Fruit fly (Drosophila melanogaster) whole organism, adult: ENCODE results near the gene Trax.

ENCODE experiments used
- CG11617 ChIP-seq: fragments of 200-800 bp; sonication (Bioruptor generic); optimal IDR thresholded peaks from 2 replicates; lab custom pipeline; 2017; ENCODE audit warnings: mild to moderate bottlenecking, missing biosample characterization, missing genetic modification reagents, missing genetic modification characterization
- CG12768 ChIP-seq: fragments of 200-800 bp; sonication (Bioruptor generic); optimal IDR thresholded peaks from 2 replicates; lab custom pipeline; 2017; ENCODE audit warnings: missing biosample characterization, missing genetic modification characterization, mild to moderate bottlenecking, moderate library complexity, missing genetic modification reagents
- CG14711 ChIP-seq: fragments of 200-800 bp; sonication (Bioruptor generic); optimal IDR thresholded peaks from 2 replicates; lab custom pipeline; 2018; ENCODE audit warnings: missing biosample characterization, mild to moderate bottlenecking, missing genetic modification characterization, moderate library complexity
- CG1620 ChIP-seq: fragments of 200-800 bp; sonication (Bioruptor generic); optimal IDR thresholded peaks from 2 replicates; lab custom pipeline; 2016; ENCODE audit warnings: missing biosample characterization, missing genetic modification characterization
- CG33017 ChIP-seq: fragments of 200-800 bp; sonication (Bioruptor generic); optimal IDR thresholded peaks from 2 replicates; lab custom pipeline; 2018; ENCODE audit warnings: missing biosample characterization, mild to moderate bottlenecking, missing genetic modification characterization, moderate library complexity
- CG5204 ChIP-seq: fragments of 200-800 bp; sonication (Bioruptor generic); optimal IDR thresholded peaks from 2 replicates; lab custom pipeline; 2016; ENCODE audit warnings: missing biosample characterization, missing genetic modification characterization
- CG7045 ChIP-seq: fragments of 200-800 bp; sonication (Bioruptor generic); optimal IDR thresholded peaks from 2 replicates; lab custom pipeline; 2017; ENCODE audit warnings: missing biosample characterization, mild to moderate bottlenecking, missing genetic modification characterization
- CG7101 ChIP-seq: fragments of 200-800 bp; sonication (Bioruptor generic); optimal IDR thresholded peaks from 2 replicates; lab custom pipeline; 2018; ENCODE audit warnings: missing biosample characterization, mild to moderate bottlenecking, missing genetic modification characterization, moderate library complexity
- Clk ChIP-seq: fragments of 200-800 bp; sonication (Bioruptor generic); optimal IDR thresholded peaks from 2 replicates; lab custom pipeline; 2017; ENCODE audit warnings: missing biosample characterization, missing genetic modification characterization
- Crg-1 ChIP-seq: fragments of 200-800 bp; sonication (Bioruptor generic); optimal IDR thresholded peaks from 2 replicates; lab custom pipeline; 2016; ENCODE audit warnings: missing biosample characterization, missing genetic modification characterization
- Hr96 ChIP-seq: fragments of 200-800 bp; sonication (Bioruptor generic); optimal IDR thresholded peaks from 2 replicates; lab custom pipeline; 2016; ENCODE audit warnings: missing biosample characterization, missing genetic modification characterization
- Mnt ChIP-seq: fragments of 200-800 bp; sonication (Bioruptor generic); optimal IDR thresholded peaks from 2 replicates; lab custom pipeline; 2016; ENCODE audit warnings: missing biosample characterization, mild to moderate bottlenecking, missing genetic modification characterization
- bab1 ChIP-seq: fragments of 200-800 bp; sonication (Bioruptor generic); optimal IDR thresholded peaks from 3 replicates; lab custom pipeline; 2019; ENCODE audit warnings: missing biosample characterization, mild to moderate bottlenecking, missing genetic modification characterization, moderate library complexity
- cic ChIP-seq: fragments of 200-800 bp; sonication (Bioruptor generic); optimal IDR thresholded peaks from 2 replicates; lab custom pipeline; 2017; ENCODE audit warnings: missing biosample characterization, mild to moderate bottlenecking, missing genetic modification characterization, moderate library complexity
- cnc ChIP-seq, 2 experiments: fragments of >200 bp; optimal IDR thresholded peaks; 2 replicates each; lab custom pipeline; 2017
- kay ChIP-seq: fragments of 200-800 bp; sonication (Bioruptor generic); peaks from one replicate; lab custom pipeline; 2016; ENCODE audit warnings: missing biosample characterization, missing genetic modification characterization, borderline replicate concordance
- ovo ChIP-seq: fragments of 200-800 bp; sonication (Bioruptor generic); optimal IDR thresholded peaks from 2 replicates; lab custom pipeline; 2016; ENCODE audit warnings: missing biosample characterization, missing genetic modification characterization
- pad ChIP-seq: fragments of 200-800 bp; sonication (Bioruptor generic); optimal IDR thresholded peaks from 3 replicates; lab custom pipeline; 2017; ENCODE audit warnings: missing biosample characterization, missing genetic modification characterization, mild to moderate bottlenecking, moderate library complexity, missing genetic modification reagents
- tj ChIP-seq: fragments of 200-800 bp; sonication (Bioruptor generic); optimal IDR thresholded peaks from 3 replicates; lab custom pipeline; 2017; ENCODE audit warnings: missing biosample characterization, mild to moderate bottlenecking, missing genetic modification characterization, moderate library complexity
- toe ChIP-seq: fragments of 200-800 bp; sonication (Bioruptor generic); optimal IDR thresholded peaks from 2 replicates; lab custom pipeline; 2016; ENCODE audit warnings: missing biosample characterization, missing genetic modification characterization

Trax gene

dm6 chr3R:15342926-15343685, 18.4 kb upstream of the Trax start, which contains the start of gene Nagk:
Gene Nagk (minus strand): TSS chr3R:15343256.
- TF ChIP-seq ovo (GFP tag; lab: Kevin White, UChicago) = peak; percentile 38
- TF ChIP-seq tj = no peak
- peak; percentile 86 for TF ChIP-seq CG11617 (GFP tag; lab: Kevin White, UChicago)
- TF ChIP-seq CG33017 (tag; lab: Kevin White, UChicago) = peak; percentile 24
- peak; percentile 58 for TF ChIP-seq cic
- TF ChIP-seq cnc (optimal IDR thresholded peaks at IDR 0.05; lab: Kevin White, UChicago) = no peak
- peak; percentile 82 for TF ChIP-seq Mnt (GFP tag; lab: Kevin White, UChicago)
- no peak for TF ChIP-seq Hr96 (GFP tag; lab: Kevin White, UChicago)
- TF ChIP-seq CG5204 (GFP tag; lab: Kevin White, UChicago) = no peak
- TF ChIP-seq CG7101 = peak; percentile 58
- peak; percentile 68 for TF ChIP-seq pad (GFP tag; lab: Kevin White, UChicago)
- peak; percentile 51 for TF ChIP-seq Clk (GFP tag; lab: Kevin White, UChicago)
- peak; percentile 90 for TF ChIP-seq toe
- peak; percentile 44 for TF ChIP-seq CG14711 (tag; lab: Kevin White, UChicago)
- peak; percentile 67 for TF ChIP-seq CG7045 (GFP tag; lab: Kevin White, UChicago)
- peak; percentile 1 for TF ChIP-seq bab1
- TF ChIP-seq kay (GFP tag; lab: Kevin White, UChicago) = no peak
- TF ChIP-seq Crg-1 (GFP tag; lab: Kevin White, UChicago) = peak; percentile 78
- peak; percentile 35 for TF ChIP-seq CG12768 (GFP tag; lab: Kevin White, UChicago)
- peak; percentile 64 for TF ChIP-seq CG1620

dm6 chr3R:15345198-15346017, 16.1 kb upstream of the Trax start:
- TF ChIP-seq ovo (GFP tag; lab: Kevin White, UChicago) (peak; percentile 10), cnc (optimal IDR thresholded peaks at IDR 0.05; lab: Kevin White, UChicago) (peak; percentile 60 to 77), tj (peak; percentile 21), toe (no peak), pad (GFP tag; lab: Kevin White, UChicago) (no peak)

- TF ChIP-seq Mnt (GFP tag; lab: Kevin White, UChicago) (peak; percentile 84), toe (no peak), CG12768 (GFP tag; lab: Kevin White, UChicago) (no peak), ovo (GFP tag; lab: Kevin White, UChicago) (no peak), bab1 (peak; percentile 41)
These were observed 15.5 kb upstream of the Trax start, which contains the start of the genes Surf4 and CG31301 for dm6 chr3R:15346018-15346383. Gene Surf4 (minus strand): TSS chr3R:15346176. Gene CG31301 (plus strand): TSS chr3R:15346205.

dm6 chr3R:15347822-15348221, 13.7 kb upstream of the Trax start, which contains the start of the genes CG42726 and CG42727:
Gene CG42726 (plus strand): TSS chr3R:15348048.
Gene CG42727 (plus strand): TSS chr3R:15348048.
- TF ChIP-seq kay (GFP tag; lab: Kevin White, UChicago) (no peak), toe (no peak), bab1 (peak; percentile 55), tj (peak; percentile 1), Mnt (GFP tag; lab: Kevin White, UChicago) (peak; percentile 34), CG14711 (tag; lab: Kevin White, UChicago) (peak; percentile 17), CG5204 (GFP tag; lab: Kevin White, UChicago) (no peak), CG7101 (peak; percentile 36), CG11617 (GFP tag; lab: Kevin White, UChicago) (peak; percentile 26)

dm6 chr3R:15350993-15351426, 10.5 kb upstream of the Trax start, which contains the start of the genes Trs33 and Tmtc4:
Gene Trs33 (minus strand): TSS chr3R:15350995.
Gene Tmtc4 (plus strand): TSS chr3R:15351225.
- TF ChIP-seq CG12768 (GFP tag; lab: Kevin White, UChicago) (peak; percentile 30), cic (peak; percentile 27), CG5204 (GFP tag; lab: Kevin White, UChicago) (no peak), CG14711 (tag; lab: Kevin White, UChicago) (peak; percentile 69), tj (peak; percentile 40), toe (no peak), Hr96 (GFP tag; lab: Kevin White, UChicago) (no peak), Crg-1 (GFP tag; lab: Kevin White, UChicago) (peak; percentile 0), Mnt (GFP tag; lab: Kevin White, UChicago) (peak; percentile 28), kay (GFP tag; lab: Kevin White, UChicago) (no peak), CG1620 (peak; percentile 31), Clk (GFP tag; lab: Kevin White, UChicago) (no peak), bab1 (peak; percentile 74), pad (GFP tag; lab: Kevin White, UChicago) (peak; percentile 45), CG11617 (GFP tag; lab: Kevin White, UChicago) (peak; percentile 72), CG33017 (tag; lab: Kevin White, UChicago) (peak; percentile 38), CG7045 (GFP tag; lab: Kevin White, UChicago) (no peak), CG7101 (peak; percentile 72), cnc (optimal IDR thresholded peaks at IDR 0.05; lab: Kevin White, UChicago) (no peak), ovo (GFP tag; lab: Kevin White, UChicago) (no peak)
